1 fruit fly cellular context compared by ENCODE assay signal in genomic region chr3L:12118156-12118555, dm6.
A peak's percentile ranks its signal among the peaks of the same experiment; 100 is the strongest.
TF ChIP-seq lines count a peak whose summit lies in the region.

ssp (plus strand) TSS chr3L:12118257.

TF ChIP-seq in whole organism, embryonic, 481 proteins besides CTCF, POLR2A, EP300 and RAD21 (continued from another document and continues in another):
- TF ChIP-seq Bgb (GFP tag; IDR thresholded peaks at IDR 0.05; lab: Robert Waterston, UW; ENCODE audit: partially characterized antibody): peak; percentile 82
- peak; percentile 75 for TF ChIP-seq CG2129 (GFP tag; IDR thresholded peaks at IDR 0.05; lab: Robert Waterston, UW; ENCODE audit: partially characterized antibody)
- no peak for TF ChIP-seq tx (GFP tag; optimal IDR thresholded peaks at IDR 0.05; lab: Kevin White, UChicago)
- TF ChIP-seq CG4820 (GFP tag; optimal IDR thresholded peaks at IDR 0.05; lab: Kevin White, UChicago): no peak
- TF ChIP-seq ci (GFP tag; IDR thresholded peaks at IDR 0.05; lab: Robert Waterston, UW): no peak
- no peak for TF ChIP-seq CG11093 (GFP tag; IDR thresholded peaks at IDR 0.05; lab: Robert Waterston, UW)
- no peak for TF ChIP-seq CG32772 (GFP tag; IDR thresholded peaks at IDR 0.05; lab: Robert Waterston, UW)
- TF ChIP-seq CG7928 (GFP tag; optimal IDR thresholded peaks at IDR 0.05; lab: Kevin White, UChicago): no peak
- TF ChIP-seq amos (GFP tag; IDR thresholded peaks at IDR 0.05; lab: Robert Waterston, UW; ENCODE audit: partially characterized antibody): peak; percentile 79
- no peak for TF ChIP-seq gro (GFP tag; optimal IDR thresholded peaks at IDR 0.05; lab: Kevin White, UChicago)
- peak; percentile 41 for TF ChIP-seq trem (tag; optimal IDR thresholded peaks at IDR 0.05; lab: Kevin White, UChicago)
- TF ChIP-seq jing (GFP tag; optimal IDR thresholded peaks at IDR 0.05; lab: Kevin White, UChicago): no peak
- no peak for TF ChIP-seq shn (GFP tag; optimal IDR thresholded peaks at IDR 0.05; lab: Kevin White, UChicago)
- no peak for TF ChIP-seq toy (GFP tag; IDR thresholded peaks at IDR 0.05; lab: Robert Waterston, UW)
- no peak for TF ChIP-seq CG8089 (GFP tag; optimal IDR thresholded peaks at IDR 0.05; lab: Kevin White, UChicago)
- TF ChIP-seq ac (GFP tag; optimal IDR thresholded peaks at IDR 0.05; lab: Kevin White, UChicago): no peak
- no peak for TF ChIP-seq jumu (GFP tag; optimal IDR thresholded peaks at IDR 0.05; lab: Kevin White, UChicago)
- no peak for TF ChIP-seq Fer2 (tag; optimal IDR thresholded peaks at IDR 0.05; lab: Kevin White, UChicago)
- TF ChIP-seq tin (GFP tag; optimal IDR thresholded peaks at IDR 0.05; lab: Kevin White, UChicago): no peak
- TF ChIP-seq schlank (tag; optimal IDR thresholded peaks at IDR 0.05; lab: Kevin White, UChicago): no peak
- peak; percentile 82 for TF ChIP-seq MESR4 (GFP tag; optimal IDR thresholded peaks at IDR 0.05; lab: Kevin White, UChicago)
- TF ChIP-seq dmrt99B (tag; optimal IDR thresholded peaks at IDR 0.05; lab: Kevin White, UChicago): no peak
- TF ChIP-seq vnd (GFP tag; IDR thresholded peaks at IDR 0.05; lab: Robert Waterston, UW; ENCODE audit: partially characterized antibody): peak; percentile 70
- no peak for TF ChIP-seq Dip3 (GFP tag; optimal IDR thresholded peaks at IDR 0.05; lab: Kevin White, UChicago)
- TF ChIP-seq NfI (GFP tag; optimal IDR thresholded peaks at IDR 0.05; lab: Kevin White, UChicago): no peak
- TF ChIP-seq sens (GFP tag; lab: Kevin White, UChicago): peak; percentile 7
- no peak for TF ChIP-seq nmo (GFP tag; optimal IDR thresholded peaks at IDR 0.05; lab: Kevin White, UChicago)
- TF ChIP-seq CG6175 (GFP tag; IDR thresholded peaks at IDR 0.05; lab: Robert Waterston, UW): no peak
- TF ChIP-seq hbn (GFP tag; IDR thresholded peaks at IDR 0.05; lab: Robert Waterston, UW; ENCODE audit: partially characterized antibody): peak; percentile 82
- TF ChIP-seq ro (GFP tag; IDR thresholded peaks at IDR 0.05; lab: Robert Waterston, UW): no peak
- no peak for TF ChIP-seq CG7357 (GFP tag; IDR thresholded peaks at IDR 0.05; lab: Robert Waterston, UW)
- no peak for TF ChIP-seq CG18764 (GFP tag; optimal IDR thresholded peaks at IDR 0.05; lab: Kevin White, UChicago)
- TF ChIP-seq Dp (GFP tag; optimal IDR thresholded peaks at IDR 0.05; lab: Kevin White, UChicago): peak; percentile 47
- TF ChIP-seq klu (GFP tag; IDR thresholded peaks at IDR 0.05; lab: Robert Waterston, UW): no peak
- no peak for TF ChIP-seq Sox102F (GFP tag; optimal IDR thresholded peaks at IDR 0.05; lab: Kevin White, UChicago)
- no peak for TF ChIP-seq CG8478 (optimal IDR thresholded peaks at IDR 0.05; lab: Kevin White, UChicago)
- no peak for TF ChIP-seq kni (GFP tag; optimal IDR thresholded peaks at IDR 0.05; lab: Kevin White, UChicago)
- no peak for TF ChIP-seq Nf-YA (GFP tag; IDR thresholded peaks at IDR 0.05; lab: Robert Waterston, UW)
- no peak for TF ChIP-seq D (optimal IDR thresholded peaks at IDR 0.05; lab: Kevin White, UChicago)
- TF ChIP-seq D (GFP tag; optimal IDR thresholded peaks at IDR 0.05; lab: Kevin White, UChicago): no peak
- 0 out of 4 replicates have a peak, but pooled peaks have one; percentile 27 for TF ChIP-seq chinmo (GFP tag; IDR thresholded peaks at IDR 0.05; lab: Robert Waterston, UW; ENCODE audit: partially characterized antibody)
- no peak for TF ChIP-seq gce (GFP tag; IDR thresholded peaks at IDR 0.05; lab: Robert Waterston, UW)
- TF ChIP-seq Doc3 (GFP tag; IDR thresholded peaks at IDR 0.05; lab: Robert Waterston, UW; ENCODE audit: partially characterized antibody): peak; percentile 79
- TF ChIP-seq BtbVII (GFP tag; optimal IDR thresholded peaks at IDR 0.05; lab: Kevin White, UChicago): no peak
- TF ChIP-seq CG33213 (GFP tag; optimal IDR thresholded peaks at IDR 0.05; lab: Kevin White, UChicago): no peak
- TF ChIP-seq nom (GFP tag; optimal IDR thresholded peaks at IDR 0.05; lab: Kevin White, UChicago): no peak
- no peak for TF ChIP-seq prd (optimal IDR thresholded peaks at IDR 0.05; lab: Kevin White, UChicago)
- no peak for TF ChIP-seq prd (GFP tag; IDR thresholded peaks at IDR 0.05; lab: Robert Waterston, UW)
- TF ChIP-seq Lim3 (GFP tag; IDR thresholded peaks at IDR 0.05; lab: Robert Waterston, UW): no peak
- TF ChIP-seq pan (optimal IDR thresholded peaks at IDR 0.05; lab: Kevin White, UChicago): no peak
- TF ChIP-seq pan (GFP tag; optimal IDR thresholded peaks at IDR 0.05 in 1 of 2, IDR thresholded peaks at IDR 0.05 in 1 of 2): no peak
- TF ChIP-seq hb (GFP tag; IDR thresholded peaks at IDR 0.05; lab: Robert Waterston, UW; ENCODE audit: partially characterized antibody): peak; percentile 60; the same call in 1 of the 3 replicates
- TF ChIP-seq CG10366 (GFP tag; IDR thresholded peaks at IDR 0.05; lab: Robert Waterston, UW): no peak
- TF ChIP-seq caup (GFP tag; optimal IDR thresholded peaks at IDR 0.05; lab: Kevin White, UChicago; ENCODE audit: severe bottlenecking): no peak
- TF ChIP-seq CG8388 (GFP tag; optimal IDR thresholded peaks at IDR 0.05; lab: Kevin White, UChicago): no peak
- no peak for TF ChIP-seq dmrt11E (tag; optimal IDR thresholded peaks at IDR 0.05; lab: Kevin White, UChicago)
- no peak for TF ChIP-seq PHDP (tag; optimal IDR thresholded peaks at IDR 0.05; lab: Kevin White, UChicago)
- TF ChIP-seq CG10654 (GFP tag; optimal IDR thresholded peaks at IDR 0.05; lab: Kevin White, UChicago): no peak
- peak; percentile 36 for TF ChIP-seq CG7271 (tag; optimal IDR thresholded peaks at IDR 0.05; lab: Kevin White, UChicago)
- TF ChIP-seq CG4404 (GFP tag; IDR thresholded peaks at IDR 0.05; lab: Robert Waterston, UW): no peak
- TF ChIP-seq Hr51 (GFP tag; optimal IDR thresholded peaks at IDR 0.05; lab: Kevin White, UChicago): no peak
- peak; percentile 9 for TF ChIP-seq gcm (GFP tag; optimal IDR thresholded peaks at IDR 0.05; lab: Kevin White, UChicago)
- no peak for TF ChIP-seq CG12299 (tag; optimal IDR thresholded peaks at IDR 0.05; lab: Kevin White, UChicago)
- no peak for TF ChIP-seq gsb (GFP tag; IDR thresholded peaks at IDR 0.05; lab: Robert Waterston, UW)
- peak; percentile 68 for TF ChIP-seq CG16813 (GFP tag; IDR thresholded peaks at IDR 0.05; lab: Robert Waterston, UW; ENCODE audit: partially characterized antibody)
- no peak for TF ChIP-seq CG6272 (GFP tag; IDR thresholded peaks at IDR 0.05; lab: Robert Waterston, UW)
- TF ChIP-seq B-H1 (GFP tag; IDR thresholded peaks at IDR 0.05; lab: Robert Waterston, UW): no peak
- TF ChIP-seq Dll (GFP tag; IDR thresholded peaks at IDR 0.05; lab: Robert Waterston, UW; ENCODE audit: partially characterized antibody): peak; percentile 91
- TF ChIP-seq sim (GFP tag; IDR thresholded peaks at IDR 0.05; lab: Robert Waterston, UW): no peak
- no peak for TF ChIP-seq CG10147 (GFP tag; optimal IDR thresholded peaks at IDR 0.05; lab: Kevin White, UChicago)
- TF ChIP-seq crc (GFP tag; optimal IDR thresholded peaks at IDR 0.05; lab: Kevin White, UChicago): no peak
- TF ChIP-seq CG7745 (tag; optimal IDR thresholded peaks at IDR 0.05; lab: Kevin White, UChicago): no peak
- peak; percentile 79 for TF ChIP-seq stwl (tag; optimal IDR thresholded peaks at IDR 0.05; lab: Kevin White, UChicago)
- no peak for TF ChIP-seq CG5245 (GFP tag; optimal IDR thresholded peaks at IDR 0.05; lab: Kevin White, UChicago)
- no peak for TF ChIP-seq CG2202 (tag; optimal IDR thresholded peaks at IDR 0.05; lab: Kevin White, UChicago)
- peak; percentile 87 for TF ChIP-seq Dref (GFP tag; IDR thresholded peaks at IDR 0.05; lab: Robert Waterston, UW)
- TF ChIP-seq gem (tag; optimal IDR thresholded peaks at IDR 0.05; lab: Kevin White, UChicago): no peak
- TF ChIP-seq CG17359 (tag; optimal IDR thresholded peaks at IDR 0.05; lab: Kevin White, UChicago): no peak
- TF ChIP-seq CG12942 (GFP tag; optimal IDR thresholded peaks at IDR 0.05; lab: Kevin White, UChicago): no peak
- no peak for TF ChIP-seq nerfin-1 (tag; optimal IDR thresholded peaks at IDR 0.05; lab: Kevin White, UChicago)
- no peak for TF ChIP-seq CG14014 (GFP tag; IDR thresholded peaks at IDR 0.05; lab: Robert Waterston, UW)
- TF ChIP-seq CG17568 (GFP tag; optimal IDR thresholded peaks at IDR 0.05; lab: Kevin White, UChicago): no peak
- TF ChIP-seq exex (tag; optimal IDR thresholded peaks at IDR 0.05; lab: Kevin White, UChicago): no peak
- TF ChIP-seq bsh (GFP tag; optimal IDR thresholded peaks at IDR 0.05; lab: Kevin White, UChicago): no peak
- TF ChIP-seq CG8359 (GFP tag; optimal IDR thresholded peaks at IDR 0.05; lab: Kevin White, UChicago; ENCODE audit: borderline replicate concordance): no peak
- TF ChIP-seq sob (GFP tag; IDR thresholded peaks at IDR 0.05; lab: Robert Waterston, UW): no peak
- no peak for TF ChIP-seq ken (GFP tag; IDR thresholded peaks at IDR 0.05; lab: Robert Waterston, UW)
- TF ChIP-seq CG15479 (GFP tag; optimal IDR thresholded peaks at IDR 0.05; lab: Kevin White, UChicago): no peak
- no peak for TF ChIP-seq ham (GFP tag; IDR thresholded peaks at IDR 0.05; lab: Robert Waterston, UW)
- TF ChIP-seq CG10274 (GFP tag; optimal IDR thresholded peaks at IDR 0.05; lab: Kevin White, UChicago): no peak
- TF ChIP-seq ato (GFP tag; IDR thresholded peaks at IDR 0.05; lab: Robert Waterston, UW; ENCODE audit: partially characterized antibody): peak; percentile 56; the same call in 1 of the 2 replicates
- TF ChIP-seq Taf1 (GFP tag; IDR thresholded peaks at IDR 0.05; lab: Robert Waterston, UW): no peak
- TF ChIP-seq CG12659 (GFP tag; optimal IDR thresholded peaks at IDR 0.05; lab: Kevin White, UChicago): peak; percentile 14
- peak; percentile 84 for TF ChIP-seq Scr (GFP tag; IDR thresholded peaks at IDR 0.05; lab: Robert Waterston, UW; ENCODE audit: partially characterized antibody)
- TF ChIP-seq CG32532 (GFP tag; IDR thresholded peaks at IDR 0.05; lab: Robert Waterston, UW): no peak
- TF ChIP-seq HLHmδ (GFP tag; optimal IDR thresholded peaks at IDR 0.05; lab: Kevin White, UChicago): no peak
- no peak for TF ChIP-seq Hr3 (GFP tag; optimal IDR thresholded peaks at IDR 0.05; lab: Kevin White, UChicago)
- TF ChIP-seq Trl (optimal IDR thresholded peaks at IDR 0.05; lab: Kevin White, UChicago): no peak
- no peak for TF ChIP-seq Trl (GFP tag; optimal IDR thresholded peaks at IDR 0.05; lab: Kevin White, UChicago)
- peak; percentile 74; the same call in 2 of the 3 replicates for TF ChIP-seq knrl (GFP tag; IDR thresholded peaks at IDR 0.05; lab: Robert Waterston, UW; ENCODE audit: partially characterized antibody)
- no peak for TF ChIP-seq zen (tag; optimal IDR thresholded peaks at IDR 0.05; lab: Kevin White, UChicago)
- TF ChIP-seq Dfd (GFP tag; optimal IDR thresholded peaks at IDR 0.05; lab: Kevin White, UChicago): no peak
- no peak for TF ChIP-seq salm (tag; optimal IDR thresholded peaks at IDR 0.05; lab: Kevin White, UChicago)
- TF ChIP-seq cad (GFP tag; optimal IDR thresholded peaks at IDR 0.05; lab: Kevin White, UChicago): no peak
- TF ChIP-seq Jarid2 (GFP tag; optimal IDR thresholded peaks at IDR 0.05; lab: Kevin White, UChicago): no peak
- 0 out of 2 replicates have a peak, but pooled peaks have one; percentile 7 for TF ChIP-seq chm (GFP tag; IDR thresholded peaks at IDR 0.05; lab: Robert Waterston, UW)
- peak; percentile 20; the same call in 1 of the 3 replicates for TF ChIP-seq CG34422 (GFP tag; IDR thresholded peaks at IDR 0.05; lab: Robert Waterston, UW)
- no peak for TF ChIP-seq Camta (GFP tag; optimal IDR thresholded peaks at IDR 0.05; lab: Kevin White, UChicago)
- TF ChIP-seq CG7963 (GFP tag; IDR thresholded peaks at IDR 0.05; lab: Robert Waterston, UW; ENCODE audit: partially characterized antibody): peak; percentile 36; the same call in 1 of the 3 replicates
- TF ChIP-seq Hand (GFP tag; optimal IDR thresholded peaks at IDR 0.05; lab: Kevin White, UChicago): no peak
- TF ChIP-seq CG4282 (GFP tag; optimal IDR thresholded peaks at IDR 0.05; lab: Kevin White, UChicago): no peak
- TF ChIP-seq btn (GFP tag; optimal IDR thresholded peaks at IDR 0.05; lab: Kevin White, UChicago): no peak
- no peak for TF ChIP-seq CG12219 (GFP tag; optimal IDR thresholded peaks at IDR 0.05; lab: Kevin White, UChicago)
- TF ChIP-seq ssp (GFP tag; IDR thresholded peaks at IDR 0.05; lab: Robert Waterston, UW): no peak
- no peak for TF ChIP-seq ind (GFP tag; optimal IDR thresholded peaks at IDR 0.05; lab: Kevin White, UChicago)
- peak; percentile 47 for TF ChIP-seq Med (GFP tag; lab: Kevin White, UChicago)
- peak; percentile 66; the same call in 1 of the 3 replicates for TF ChIP-seq mld (GFP tag; IDR thresholded peaks at IDR 0.05; lab: Robert Waterston, UW; ENCODE audit: partially characterized antibody)
- TF ChIP-seq CG3281 (GFP tag; optimal IDR thresholded peaks at IDR 0.05; lab: Kevin White, UChicago): no peak
- TF ChIP-seq tgo (GFP tag; IDR thresholded peaks at IDR 0.05; lab: Robert Waterston, UW): no peak
- TF ChIP-seq CG34224 (GFP tag; IDR thresholded peaks at IDR 0.05; lab: Robert Waterston, UW; ENCODE audit: partially characterized antibody): peak; percentile 88
- peak; percentile 50 for TF ChIP-seq pzg (GFP tag; optimal IDR thresholded peaks at IDR 0.05; lab: Kevin White, UChicago)
- no peak for TF ChIP-seq tll (GFP tag; optimal IDR thresholded peaks at IDR 0.05; lab: Kevin White, UChicago)
- no peak for TF ChIP-seq run (tag; optimal IDR thresholded peaks at IDR 0.05; lab: Kevin White, UChicago)
- TF ChIP-seq CG6654 (GFP tag; optimal IDR thresholded peaks at IDR 0.05; lab: Kevin White, UChicago): no peak
- TF ChIP-seq CG6254 (GFP tag; optimal IDR thresholded peaks at IDR 0.05; lab: Kevin White, UChicago): no peak
- TF ChIP-seq otp (GFP tag; IDR thresholded peaks at IDR 0.05; lab: Robert Waterston, UW): no peak
- no peak for TF ChIP-seq croc (GFP tag; conservative IDR thresholded peaks at IDR 0.05; lab: Robert Waterston, UW)
- TF ChIP-seq Fer1 (GFP tag; optimal IDR thresholded peaks at IDR 0.05; lab: Kevin White, UChicago): no peak
- no peak for TF ChIP-seq HmgD (GFP tag; optimal IDR thresholded peaks at IDR 0.05; lab: Kevin White, UChicago)
- TF ChIP-seq psq (GFP tag; optimal IDR thresholded peaks at IDR 0.05; lab: Kevin White, UChicago): no peak
- peak; percentile 61 for TF ChIP-seq nerfin-2 (GFP tag; IDR thresholded peaks at IDR 0.05; lab: Robert Waterston, UW; ENCODE audit: partially characterized antibody)
- no peak for TF ChIP-seq CG7556 (GFP tag; optimal IDR thresholded peaks at IDR 0.05; lab: Kevin White, UChicago)
- TF ChIP-seq zfh2 (GFP tag; optimal IDR thresholded peaks at IDR 0.05; lab: Kevin White, UChicago): no peak
- TF ChIP-seq trh (GFP tag; optimal IDR thresholded peaks at IDR 0.05; lab: Kevin White, UChicago): no peak
- TF ChIP-seq CG7987 (GFP tag; optimal IDR thresholded peaks at IDR 0.05; lab: Kevin White, UChicago): no peak
